Fruit fly (Drosophila melanogaster): ENCODE data around the gene rdgA.

Gene rdgA

dm6 chrX:8863133-8863553, 43.7 kb upstream of the rdgA start:
- TF ChIP-seq D1 (tag; optimal IDR thresholded peaks at IDR 0.05), result no peak
- no peak for TF ChIP-seq CG32121 (GFP tag; IDR thresholded peaks at IDR 0.05)
- TF ChIP-seq CG8159 (tag; optimal IDR thresholded peaks at IDR 0.05), result no peak
- TF ChIP-seq CG13204 (GFP tag; optimal IDR thresholded peaks at IDR 0.05), result no peak
- no peak for TF ChIP-seq Ets98B (GFP tag; IDR thresholded peaks at IDR 0.05)
- TF ChIP-seq Pif1B (GFP tag; optimal IDR thresholded peaks at IDR 0.05), result no peak
- TF ChIP-seq CG15710 (tag; optimal IDR thresholded peaks at IDR 0.05), result no peak
- TF ChIP-seq CG4496 (GFP tag; IDR thresholded peaks at IDR 0.05), result no peak
- no peak for TF ChIP-seq CG17806 (tag; optimal IDR thresholded peaks at IDR 0.05)
- TF ChIP-seq CG14655 (GFP tag; optimal IDR thresholded peaks at IDR 0.05), result no peak
- TF ChIP-seq CG12605 (GFP tag; IDR thresholded peaks at IDR 0.05), result no peak
- TF ChIP-seq EcR (GFP tag; optimal IDR thresholded peaks at IDR 0.05), result no peak
- no peak for TF ChIP-seq Snoo (tag; optimal IDR thresholded peaks at IDR 0.05)
- no peak for TF ChIP-seq CG9948 (tag; optimal IDR thresholded peaks at IDR 0.05)
- TF ChIP-seq CG8301 (tag; optimal IDR thresholded peaks at IDR 0.05), result no peak
- no peak for TF ChIP-seq CG34367 (tag; optimal IDR thresholded peaks at IDR 0.05)
- no peak for TF ChIP-seq fd96Ca (GFP tag; IDR thresholded peaks at IDR 0.05)

DNA sequence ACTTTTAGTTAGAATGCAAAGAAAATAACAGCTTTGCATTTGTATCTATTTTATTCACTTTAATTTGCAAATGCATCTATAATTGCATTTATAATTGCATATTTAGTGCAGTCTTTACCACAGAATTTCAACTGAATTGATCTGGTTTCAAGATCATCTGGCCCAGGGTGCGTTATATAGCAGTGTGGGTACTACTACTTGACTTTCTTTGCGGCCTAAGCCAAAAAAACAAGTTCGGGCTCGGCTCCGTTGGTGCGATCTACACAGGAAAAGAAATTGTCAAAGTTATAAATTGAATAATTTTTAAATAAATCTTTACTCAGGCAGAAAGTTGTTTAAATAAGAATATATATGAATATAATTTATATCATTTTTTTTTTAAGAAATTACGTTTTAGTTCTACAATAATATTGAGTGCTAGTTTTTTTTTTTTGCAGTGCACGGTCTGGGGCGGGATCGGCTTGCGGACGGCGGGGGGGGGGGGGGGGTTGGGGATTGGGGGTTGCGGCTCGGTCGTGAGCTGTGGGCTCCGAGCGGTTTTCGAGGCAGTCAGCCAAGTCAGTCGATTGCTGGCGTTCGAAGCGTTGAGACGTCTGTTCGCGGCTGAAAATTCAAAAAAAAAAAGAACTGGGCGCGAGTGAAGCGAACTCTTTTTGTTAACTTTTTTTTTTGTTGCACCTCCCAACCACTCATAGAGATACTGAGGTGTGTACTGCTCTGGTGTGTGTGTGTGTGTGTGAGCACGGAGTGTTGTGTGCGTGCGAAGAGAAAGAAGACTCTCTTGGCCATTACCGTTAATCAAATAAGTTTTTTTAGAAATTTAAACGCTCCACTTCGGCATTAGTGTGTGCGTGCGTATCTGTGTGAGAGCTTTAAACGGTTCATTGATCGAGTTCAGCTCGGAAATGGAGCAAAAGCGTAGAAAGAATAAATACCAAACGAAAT, 43.0 kb upstream of the rdgA start:
- TF ChIP-seq CG10348 (GFP tag; IDR thresholded peaks at IDR 0.05), result no peak
- peak; percentile 58 for TF ChIP-seq Pif1A (GFP tag; optimal IDR thresholded peaks at IDR 0.05)
- TF ChIP-seq D1 (tag; optimal IDR thresholded peaks at IDR 0.05), result peak; percentile 21
- peak; percentile 38 for TF ChIP-seq rn (GFP tag; IDR thresholded peaks at IDR 0.05)
- TF ChIP-seq CG13204 (GFP tag; optimal IDR thresholded peaks at IDR 0.05), result peak; percentile 90
- TF ChIP-seq EcR (GFP tag; optimal IDR thresholded peaks at IDR 0.05), result peak; percentile 16
- peak; percentile 82 for TF ChIP-seq CG17806 (tag; optimal IDR thresholded peaks at IDR 0.05)
- TF ChIP-seq gl (tag; optimal IDR thresholded peaks at IDR 0.05), result peak; percentile 81
- TF ChIP-seq Pif1B (GFP tag; optimal IDR thresholded peaks at IDR 0.05), result peak; percentile 52
- peak; percentile 88 for TF ChIP-seq CG14655 (GFP tag; optimal IDR thresholded peaks at IDR 0.05)
- peak; percentile 87 for TF ChIP-seq CG15710 (tag; optimal IDR thresholded peaks at IDR 0.05)
- TF ChIP-seq CG8159 (tag; optimal IDR thresholded peaks at IDR 0.05), result peak; percentile 87
- peak; percentile 87 for TF ChIP-seq Ets98B (GFP tag; IDR thresholded peaks at IDR 0.05)
- TF ChIP-seq CG9948 (tag; optimal IDR thresholded peaks at IDR 0.05), result peak; percentile 82
- peak; percentile 78 for TF ChIP-seq CG34367 (tag; optimal IDR thresholded peaks at IDR 0.05)
- TF ChIP-seq Snoo (tag; optimal IDR thresholded peaks at IDR 0.05), result peak; percentile 85
- peak; percentile 85 for TF ChIP-seq fd96Ca (GFP tag; IDR thresholded peaks at IDR 0.05)
- TF ChIP-seq CG12605 (GFP tag; IDR thresholded peaks at IDR 0.05), result peak; percentile 89
- peak; percentile 87 for TF ChIP-seq CG4496 (GFP tag; IDR thresholded peaks at IDR 0.05)
- peak; percentile 73 for TF ChIP-seq CG8301 (tag; optimal IDR thresholded peaks at IDR 0.05)
- TF ChIP-seq CG32121 (GFP tag; IDR thresholded peaks at IDR 0.05), result peak; percentile 77

- no peak for TF ChIP-seq CG10348 (GFP tag; IDR thresholded peaks at IDR 0.05)
- TF ChIP-seq CG8301 (tag; optimal IDR thresholded peaks at IDR 0.05), result no peak
- peak; percentile 23 for TF ChIP-seq CG15710 (tag; optimal IDR thresholded peaks at IDR 0.05)
- TF ChIP-seq Pif1A (GFP tag; optimal IDR thresholded peaks at IDR 0.05), result no peak
- TF ChIP-seq gl (tag; optimal IDR thresholded peaks at IDR 0.05), result no peak
- TF ChIP-seq Ets98B (GFP tag; IDR thresholded peaks at IDR 0.05), result no peak; the same call in 1 of the 2 replicates
- TF ChIP-seq CG12605 (GFP tag; IDR thresholded peaks at IDR 0.05), result no peak
- TF ChIP-seq D1 (tag; optimal IDR thresholded peaks at IDR 0.05), result no peak
- no peak for TF ChIP-seq EcR (GFP tag; optimal IDR thresholded peaks at IDR 0.05)
- TF ChIP-seq CG13204 (GFP tag; optimal IDR thresholded peaks at IDR 0.05), result no peak
- TF ChIP-seq CG17806 (tag; optimal IDR thresholded peaks at IDR 0.05), result peak; percentile 16
- TF ChIP-seq CG4496 (GFP tag; IDR thresholded peaks at IDR 0.05), result no peak
- TF ChIP-seq CG14655 (GFP tag; optimal IDR thresholded peaks at IDR 0.05), result no peak
- no peak for TF ChIP-seq Pif1B (GFP tag; optimal IDR thresholded peaks at IDR 0.05)
- peak; percentile 47 for TF ChIP-seq Snoo (tag; optimal IDR thresholded peaks at IDR 0.05)
- no peak for TF ChIP-seq CG32121 (GFP tag; IDR thresholded peaks at IDR 0.05)
- no peak for TF ChIP-seq CG34367 (tag; optimal IDR thresholded peaks at IDR 0.05)
- TF ChIP-seq rn (GFP tag; IDR thresholded peaks at IDR 0.05), result no peak
- TF ChIP-seq CG9948 (tag; optimal IDR thresholded peaks at IDR 0.05), result peak; percentile 33
- TF ChIP-seq fd96Ca (GFP tag; IDR thresholded peaks at IDR 0.05), result no peak
- TF ChIP-seq CG8159 (tag; optimal IDR thresholded peaks at IDR 0.05), result peak; percentile 44
These were observed 40.6 kb upstream of the rdgA start for dm6 chrX:8866256-8866655.

DNA sequence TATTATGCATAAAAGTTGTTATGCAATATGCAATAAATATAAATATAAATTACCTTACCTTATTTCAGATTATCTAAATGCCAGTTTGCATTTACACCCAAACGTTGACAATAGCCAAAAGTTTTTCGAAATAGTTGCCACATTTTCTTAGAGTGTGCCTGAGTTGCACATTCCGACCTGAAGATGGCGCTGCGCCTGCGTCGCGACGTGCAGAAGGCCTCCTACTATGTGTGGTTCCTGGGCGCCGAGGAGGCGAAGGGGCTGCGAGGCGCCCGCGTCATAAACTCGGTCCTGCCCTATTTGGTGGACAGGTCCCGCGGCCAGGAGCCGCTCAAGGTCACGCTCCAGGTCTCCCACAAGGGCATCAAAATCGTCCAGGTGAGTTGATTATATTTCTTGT, 39.4 kb upstream of the rdgA start:
- TF ChIP-seq Pif1A (GFP tag; optimal IDR thresholded peaks at IDR 0.05) (no peak), Snoo (tag; optimal IDR thresholded peaks at IDR 0.05) (no peak), gl (tag; optimal IDR thresholded peaks at IDR 0.05) (no peak), CG12605 (GFP tag; IDR thresholded peaks at IDR 0.05) (no peak), CG9948 (tag; optimal IDR thresholded peaks at IDR 0.05) (no peak), CG8159 (tag; optimal IDR thresholded peaks at IDR 0.05) (no peak), CG13204 (GFP tag; optimal IDR thresholded peaks at IDR 0.05) (peak; percentile 5), D1 (tag; optimal IDR thresholded peaks at IDR 0.05) (no peak), Pif1B (GFP tag; optimal IDR thresholded peaks at IDR 0.05) (no peak)

dm6 chrX:8878967-8879554, 27.8 kb upstream of the rdgA start:
- TF ChIP-seq Ets98B (GFP tag; IDR thresholded peaks at IDR 0.05) (peak; percentile 83), CG9948 (tag; optimal IDR thresholded peaks at IDR 0.05) (peak; percentile 61), Pif1A (GFP tag; optimal IDR thresholded peaks at IDR 0.05) (peak; percentile 30), CG34367 (tag; optimal IDR thresholded peaks at IDR 0.05) (peak; percentile 32), CG14655 (GFP tag; optimal IDR thresholded peaks at IDR 0.05) (no peak), CG12605 (GFP tag; IDR thresholded peaks at IDR 0.05) (peak; percentile 81), Snoo (tag; optimal IDR thresholded peaks at IDR 0.05) (peak; percentile 32), CG8159 (tag; optimal IDR thresholded peaks at IDR 0.05) (peak; percentile 57), CG32121 (GFP tag; IDR thresholded peaks at IDR 0.05) (peak; percentile 88), CG10348 (GFP tag; IDR thresholded peaks at IDR 0.05) (peak; percentile 42; the same call in 1 of the 2 replicates), fd96Ca (GFP tag; IDR thresholded peaks at IDR 0.05) (peak; percentile 79), CG4496 (GFP tag; IDR thresholded peaks at IDR 0.05) (peak; percentile 89), CG8301 (tag; optimal IDR thresholded peaks at IDR 0.05) (peak; percentile 69), Pif1B (GFP tag; optimal IDR thresholded peaks at IDR 0.05) (peak; percentile 49), EcR (GFP tag; optimal IDR thresholded peaks at IDR 0.05) (no peak), CG15710 (tag; optimal IDR thresholded peaks at IDR 0.05) (peak; percentile 58), D1 (tag; optimal IDR thresholded peaks at IDR 0.05) (no peak), gl (tag; optimal IDR thresholded peaks at IDR 0.05) (no peak), rn (GFP tag; IDR thresholded peaks at IDR 0.05) (peak; percentile 53; the same call in 1 of the 2 replicates), CG13204 (GFP tag; optimal IDR thresholded peaks at IDR 0.05) (no peak), CG17806 (tag; optimal IDR thresholded peaks at IDR 0.05) (peak; percentile 53)
